Worm (Caenorhabditis elegans) whole organism, L2 larva: ENCODE results near the gene bath-45.

ENCODE experiments used
- blmp-1 ChIP-seq: sonication (generic microtip); optimal IDR thresholded peaks from 2 replicates; lab custom pipeline; 2017; ENCODE audit warnings: missing genetic modification characterization, mild to moderate bottlenecking, missing compliant biosample characterization, antibody characterized with exemption, moderate library complexity; ENCODE audit not compliant: insufficient read depth
- ceh-16 ChIP-seq: fragments of 150-350 bp; optimal IDR thresholded peaks from 2 replicates; lab custom pipeline; 2014; ENCODE audit warnings: missing biosample characterization, missing genetic modification characterization
- mbf-1 ChIP-seq: sonication (generic microtip); optimal IDR thresholded peaks from 2 replicates; lab custom pipeline; 2017; ENCODE audit warnings: missing biosample characterization, missing genetic modification characterization
- nhr-12 ChIP-seq: fragments of 150-350 bp; optimal IDR thresholded peaks from 2 replicates; lab custom pipeline; 2014; ENCODE audit warnings: missing biosample characterization, missing genetic modification characterization
- nhr-25 ChIP-seq: fragments of 150-350 bp; sonication (generic microtip); optimal IDR thresholded peaks from 3 replicates; lab custom pipeline; 2014; ENCODE audit warnings: missing biosample characterization, missing genetic modification characterization
- sem-4 ChIP-seq: fragments of 150-350 bp; optimal IDR thresholded peaks from 2 replicates; lab custom pipeline; 2014; ENCODE audit warnings: missing biosample characterization, missing genetic modification reagents, missing genetic modification characterization
- snpc-4 ChIP-seq: fragments of 150-350 bp; optimal IDR thresholded peaks from 2 replicates; lab custom pipeline; 2014; ENCODE audit warnings: missing biosample characterization, missing genetic modification characterization
- unc-62 ChIP-seq: fragments of 150-350 bp; optimal IDR thresholded peaks from 2 replicates; lab custom pipeline; 2014; ENCODE audit warnings: missing biosample characterization, missing genetic modification reagents, missing genetic modification characterization
- ztf-11 ChIP-seq: sonication (generic microtip); optimal IDR thresholded peaks from 2 replicates; lab custom pipeline; 2017; ENCODE audit warnings: missing biosample characterization, missing genetic modification characterization

ce11 chrII:13098175-13098574 is 24.6 kb upstream of the bath-45 start, which contains the start of gene col-86:
- TF ChIP-seq blmp-1 (tag; lab: Kevin White, UChicago) (no peak), nhr-12 (tag; lab: Kevin White, UChicago) (no peak), ztf-11 (tag; lab: Kevin White, UChicago) (no peak), ceh-16 (no peak), mbf-1 (tag; lab: Kevin White, UChicago) (no peak), nhr-25 (tag; lab: Kevin White, UChicago) (no peak), snpc-4 (tag; lab: Kevin White, UChicago) (no peak), sem-4 (tag; lab: Kevin White, UChicago) (no peak), unc-62 (GFP tag; lab: Kevin White, UChicago) (no peak)
